Fruit fly (Drosophila melanogaster) whole organism, embryonic: ENCODE results near the gene mus302.

Experiments
- ATbp ChIP-seq: fragments of 200-800 bp; sonication (Bioruptor generic); optimal IDR thresholded peaks from 2 replicates; lab custom pipeline; 2017; ENCODE audit warnings: missing biosample characterization, mild to moderate bottlenecking, missing genetic modification characterization, missing genetic modification reagents
- Adf1 ChIP-seq: fragments of 200-800 bp; sonication (Bioruptor generic); IDR thresholded peaks from 2 replicates; pipeline ENCODE4 v1.3.6; 2022; ENCODE audit warnings: missing biosample characterization, missing genetic modification characterization
- CG1024 ChIP-seq: fragments of 200-800 bp; sonication (Bioruptor generic); IDR thresholded peaks from 2 replicates; pipeline ENCODE4 v1.3.6; 2022; ENCODE audit warnings: missing biosample characterization, missing genetic modification characterization
- CG10565 ChIP-seq: fragments of 200-800 bp; sonication (Bioruptor generic); optimal IDR thresholded peaks from 3 replicates; lab custom pipeline; 2016; ENCODE audit warnings: missing biosample characterization, mild to moderate bottlenecking, missing genetic modification characterization
- CG11696 ChIP-seq: fragments of 200-800 bp; sonication (Bioruptor generic); IDR thresholded peaks from 2 replicates; pipeline ENCODE4 v1.3.6; 2022; ENCODE audit warnings: missing biosample characterization, missing genetic modification characterization
- CG12299 ChIP-seq: fragments of 200-800 bp; sonication (Bioruptor generic); optimal IDR thresholded peaks from 2 replicates; lab custom pipeline; 2018; ENCODE audit warnings: missing biosample characterization, mild to moderate bottlenecking, missing genetic modification characterization
- CG12744 ChIP-seq: fragments of 200-800 bp; sonication (Bioruptor generic); optimal IDR thresholded peaks from 2 replicates; lab custom pipeline; 2016; ENCODE audit warnings: missing biosample characterization, missing genetic modification characterization
- CG13424 ChIP-seq: fragments of 200-800 bp; sonication (Bioruptor generic); optimal IDR thresholded peaks from 2 replicates; lab custom pipeline; 2019; ENCODE audit warnings: missing biosample characterization, mild to moderate bottlenecking, missing genetic modification characterization, moderate library complexity
- CG14441 ChIP-seq: fragments of 200-800 bp; sonication (Bioruptor generic); IDR thresholded peaks from 2 replicates; pipeline ENCODE4 v1.3.6; 2022; ENCODE audit warnings: missing biosample characterization, missing genetic modification characterization
- CG14710 ChIP-seq: fragments of 200-800 bp; sonication (Bioruptor generic); optimal IDR thresholded peaks from 3 replicates; lab custom pipeline; 2019; ENCODE audit warnings: missing biosample characterization, mild to moderate bottlenecking, missing genetic modification characterization, moderate library complexity
- CG1602 ChIP-seq: fragments of 200-800 bp; sonication (Bioruptor generic); optimal IDR thresholded peaks from 3 replicates; lab custom pipeline; 2016; ENCODE audit warnings: missing biosample characterization, missing genetic modification characterization
- CG1647 ChIP-seq: fragments of 200-800 bp; sonication (Bioruptor generic); optimal IDR thresholded peaks from 3 replicates; lab custom pipeline; 2016; ENCODE audit warnings: missing biosample characterization, missing genetic modification characterization
- CG17612 ChIP-seq: fragments of 200-800 bp; sonication (Bioruptor generic); IDR thresholded peaks from 2 replicates; pipeline ENCODE4 v1.3.6; 2022; ENCODE audit warnings: missing biosample characterization, missing genetic modification characterization
- CG2120 ChIP-seq: fragments of 200-800 bp; sonication (Bioruptor generic); optimal IDR thresholded peaks from 3 replicates; lab custom pipeline; 2016; ENCODE audit warnings: missing biosample characterization, missing genetic modification characterization
- CG2199 ChIP-seq: fragments of 200-800 bp; sonication (Bioruptor generic); IDR thresholded peaks from 3 replicates; pipeline ENCODE4 v1.3.6; 2022; ENCODE audit warnings: missing biosample characterization, missing genetic modification characterization
- CG2678 ChIP-seq: fragments of 200-800 bp; sonication (Bioruptor generic); optimal IDR thresholded peaks from 3 replicates; lab custom pipeline; 2019; ENCODE audit warnings: missing biosample characterization, mild to moderate bottlenecking, missing genetic modification characterization, moderate library complexity
- CG31441 ChIP-seq: fragments of 200-800 bp; sonication (Bioruptor generic); IDR thresholded peaks from 2 replicates; pipeline ENCODE4 v1.3.6; 2022; ENCODE audit warnings: missing biosample characterization, missing genetic modification characterization
- CG34224 ChIP-seq: fragments of 200-800 bp; sonication (Bioruptor generic); IDR thresholded peaks from 3 replicates; pipeline ENCODE4 v1.3.6; 2022; ENCODE audit warnings: missing biosample characterization, missing genetic modification characterization; ENCODE audit not compliant: partially characterized antibody
- CG4282 ChIP-seq: fragments of 200-800 bp; sonication (Bioruptor generic); optimal IDR thresholded peaks from 2 replicates; lab custom pipeline; 2016; ENCODE audit warnings: missing biosample characterization, missing genetic modification characterization
- CG4404 ChIP-seq: fragments of 200-800 bp; sonication (Bioruptor generic); IDR thresholded peaks from 2 replicates; pipeline ENCODE4 v1.3.6; 2022; ENCODE audit warnings: missing biosample characterization, missing genetic modification characterization
- CG6689 ChIP-seq: fragments of 200-800 bp; sonication (Bioruptor generic); IDR thresholded peaks from 2 replicates; pipeline ENCODE4 v1.3.6; 2022; ENCODE audit warnings: missing biosample characterization, missing genetic modification characterization
- CG6813 ChIP-seq: fragments of 200-800 bp; sonication (Bioruptor generic); optimal IDR thresholded peaks from 2 replicates; lab custom pipeline; 2017; ENCODE audit warnings: missing biosample characterization, missing genetic modification characterization, mild to moderate bottlenecking, moderate library complexity, missing genetic modification reagents
- CG7556 ChIP-seq: fragments of 200-800 bp; sonication (Bioruptor generic); optimal IDR thresholded peaks from 2 replicates; lab custom pipeline; 2017; ENCODE audit warnings: missing biosample characterization, mild to moderate bottlenecking, missing genetic modification characterization
- CG9876 ChIP-seq: fragments of 200-800 bp; sonication (Bioruptor generic); optimal IDR thresholded peaks from 2 replicates; lab custom pipeline; 2016; ENCODE audit warnings: missing biosample characterization, missing genetic modification characterization
- Dfd ChIP-seq, 2 experiments: fragments of >200 bp; optimal IDR thresholded peaks; 2 replicates each; lab custom pipeline; 2017; ENCODE audit warnings: missing biosample characterization in 2 of 2, missing genetic modification characterization in 2 of 2
- Drgx ChIP-seq: fragments of 200-800 bp; sonication (Bioruptor generic); IDR thresholded peaks from 2 replicates; pipeline ENCODE4 v1.3.6; 2022; ENCODE audit warnings: missing biosample characterization, missing genetic modification characterization
- Fer2 ChIP-seq: fragments of 200-800 bp; sonication (Bioruptor generic); optimal IDR thresholded peaks from 2 replicates; lab custom pipeline; 2018; ENCODE audit warnings: missing biosample characterization, mild to moderate bottlenecking, missing genetic modification characterization, moderate library complexity
- MBD-R2 ChIP-seq: fragments of 200-800 bp; sonication (Bioruptor generic); IDR thresholded peaks from 2 replicates; pipeline ENCODE4 v1.3.6; 2022; ENCODE audit warnings: missing biosample characterization, missing genetic modification characterization
- NC2β ChIP-seq: fragments of 200-800 bp; sonication (Bioruptor generic); optimal IDR thresholded peaks from 2 replicates; lab custom pipeline; 2016; ENCODE audit warnings: missing biosample characterization, missing genetic modification characterization
- Sox100B ChIP-seq: fragments of 200-800 bp; sonication (Bioruptor generic); optimal IDR thresholded peaks from 3 replicates; lab custom pipeline; 2018; ENCODE audit warnings: missing biosample characterization, mild to moderate bottlenecking, missing genetic modification characterization
- Sry-β ChIP-seq: fragments of 200-800 bp; sonication (Bioruptor generic); optimal IDR thresholded peaks from 2 replicates; lab custom pipeline; 2018; ENCODE audit warnings: missing biosample characterization, mild to moderate bottlenecking, missing genetic modification characterization, moderate library complexity
- bowl ChIP-seq: fragments of 200-800 bp; sonication (Bioruptor generic); IDR thresholded peaks from 2 replicates; pipeline ENCODE4 v1.3.6; 2022; ENCODE audit warnings: missing biosample characterization, missing genetic modification characterization
- cad ChIP-seq: fragments of >200 bp; optimal IDR thresholded peaks from 2 replicates; lab custom pipeline; 2017; ENCODE audit warnings: missing biosample characterization, missing genetic modification characterization
- cato ChIP-seq: fragments of 200-800 bp; sonication (Bioruptor generic); optimal IDR thresholded peaks from 2 replicates; lab custom pipeline; 2016; ENCODE audit warnings: missing biosample characterization, missing genetic modification characterization, borderline replicate concordance
- dati ChIP-seq: fragments of 200-800 bp; sonication (Bioruptor generic); IDR thresholded peaks from 2 replicates; pipeline ENCODE4 v1.3.6; 2022; ENCODE audit warnings: missing biosample characterization, missing genetic modification characterization
- ems ChIP-seq: fragments of 200-800 bp; sonication (Bioruptor generic); optimal IDR thresholded peaks from 3 replicates; lab custom pipeline; 2016; ENCODE audit warnings: missing biosample characterization, missing genetic modification characterization
- eve ChIP-seq, 2 experiments: fragments of >200 bp; optimal IDR thresholded peaks; 2 replicates each; lab custom pipeline; 2017; ENCODE audit warnings: missing biosample characterization in 2 of 2, missing genetic modification characterization in 2 of 2
- fu2 ChIP-seq: fragments of 200-800 bp; sonication (Bioruptor generic); optimal IDR thresholded peaks from 2 replicates; lab custom pipeline; 2016; ENCODE audit warnings: missing biosample characterization, missing genetic modification characterization
- gcm ChIP-seq: fragments of 200-800 bp; sonication (Bioruptor generic); optimal IDR thresholded peaks from 2 replicates; lab custom pipeline; 2019; ENCODE audit warnings: missing biosample characterization, mild to moderate bottlenecking, missing genetic modification characterization, moderate library complexity
- klu ChIP-seq: fragments of 200-800 bp; sonication (Bioruptor generic); IDR thresholded peaks from 2 replicates; pipeline ENCODE4 v1.3.6; 2022; ENCODE audit warnings: missing biosample characterization, missing genetic modification characterization
- lbe ChIP-seq: fragments of 200-800 bp; sonication (Bioruptor generic); optimal IDR thresholded peaks from 2 replicates; lab custom pipeline; 2016; ENCODE audit warnings: missing biosample characterization, mild to moderate bottlenecking, missing genetic modification characterization
- nerfin-1 ChIP-seq: fragments of 200-800 bp; sonication (Bioruptor generic); optimal IDR thresholded peaks from 3 replicates; lab custom pipeline; 2019; ENCODE audit warnings: missing biosample characterization, mild to moderate bottlenecking, missing genetic modification characterization, moderate library complexity
- org-1 ChIP-seq: fragments of 200-800 bp; sonication (Bioruptor generic); optimal IDR thresholded peaks from 2 replicates; lab custom pipeline; 2017; ENCODE audit warnings: missing biosample characterization, missing genetic modification characterization
- psq ChIP-seq: fragments of 200-800 bp; sonication (Bioruptor generic); optimal IDR thresholded peaks from 2 replicates; lab custom pipeline; 2017; ENCODE audit warnings: missing biosample characterization, missing genetic modification characterization
- salm ChIP-seq: fragments of 200-800 bp; sonication (Bioruptor generic); optimal IDR thresholded peaks from 2 replicates; lab custom pipeline; 2018; ENCODE audit warnings: missing biosample characterization, mild to moderate bottlenecking, missing genetic modification characterization
- scrt ChIP-seq: fragments of 200-800 bp; sonication (Bioruptor generic); optimal IDR thresholded peaks from 2 replicates; lab custom pipeline; 2018; ENCODE audit warnings: missing biosample characterization, mild to moderate bottlenecking, missing genetic modification characterization, moderate library complexity
- sqz ChIP-seq: fragments of 200-800 bp; sonication (Bioruptor generic); optimal IDR thresholded peaks from 3 replicates; lab custom pipeline; 2018; ENCODE audit warnings: missing biosample characterization, mild to moderate bottlenecking, missing genetic modification characterization

Gene mus302

DNA sequence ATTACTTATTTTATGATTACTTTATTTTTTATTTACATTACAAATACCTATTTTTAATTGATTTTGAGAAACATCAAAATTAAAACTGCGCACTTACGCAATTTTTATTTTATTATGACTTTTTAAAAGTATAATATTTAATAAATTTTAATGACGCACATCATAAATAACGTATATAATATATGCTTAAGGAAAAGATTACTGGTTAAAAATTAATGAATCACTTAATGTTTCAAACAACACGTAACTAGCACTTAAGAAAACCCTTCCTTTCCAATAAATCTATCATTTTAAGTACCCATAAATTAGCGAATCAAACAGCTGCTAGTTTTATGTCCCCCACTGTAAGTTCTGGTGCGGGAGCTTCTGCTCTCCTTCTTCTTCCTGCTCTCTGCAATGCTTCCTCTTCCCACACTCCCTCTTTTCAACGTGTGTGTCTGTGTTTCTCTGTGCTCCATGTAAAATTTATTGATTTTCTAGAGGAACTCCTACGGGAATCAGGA lies 27.3 kb upstream of the mus302 start (continued):
- TF ChIP-seq CG6689 (peak; percentile 61), CG2120 (GFP tag; lab: Kevin White, UChicago) (peak; percentile 42), Fer2 (tag; lab: Kevin White, UChicago) (peak; percentile 28), CG13424 (tag; lab: Kevin White, UChicago) (peak; percentile 80), scrt (GFP tag; lab: Kevin White, UChicago) (no peak), cato (no peak)

DNA sequence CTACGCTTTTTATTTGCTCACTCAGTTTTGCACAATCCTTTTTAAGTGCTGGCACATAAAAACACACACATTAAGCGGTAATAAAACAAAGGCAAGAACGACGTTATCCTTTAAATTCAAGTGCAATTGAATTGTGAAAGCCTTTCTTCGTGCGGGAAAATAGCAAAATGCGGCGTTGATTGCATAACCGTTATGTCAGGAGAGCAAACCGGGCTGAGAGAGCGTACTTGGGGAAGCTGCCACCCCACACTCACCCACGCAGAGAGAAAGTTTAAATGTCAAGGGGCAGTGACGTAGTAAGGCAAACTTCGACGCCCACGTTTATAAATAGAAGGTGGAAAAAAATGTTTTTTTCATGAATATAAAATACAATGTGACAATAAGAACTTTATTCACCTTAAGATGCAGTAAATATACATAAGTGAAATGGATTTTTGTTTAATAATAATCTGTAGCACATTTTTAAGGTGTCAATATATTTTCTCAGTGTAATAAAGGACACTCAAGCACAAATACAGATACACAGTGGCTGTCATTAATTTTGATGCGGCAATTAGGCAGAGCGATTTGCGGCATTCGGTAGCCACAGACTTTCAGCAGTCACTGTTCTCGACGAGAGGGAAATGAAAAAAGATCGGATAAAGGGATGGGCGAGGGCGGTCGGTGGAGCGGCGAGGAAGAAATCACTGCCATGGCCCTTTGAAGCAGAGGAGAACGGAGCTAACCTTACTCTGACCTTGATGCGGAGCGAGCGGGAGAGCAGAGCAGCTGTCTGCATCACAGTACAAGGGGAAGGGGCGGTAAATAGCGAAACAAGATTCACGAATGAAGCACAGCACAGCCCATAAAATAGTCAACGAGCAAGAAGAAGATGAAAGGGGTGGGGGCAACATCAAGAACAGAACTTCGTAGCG lies 26.5 kb upstream of the mus302 start:
- TF ChIP-seq CG14710 (peak; percentile 27), nerfin-1 (tag; lab: Kevin White, UChicago) (no peak), CG2199 (GFP tag; lab: Robert Waterston, UW) (no peak), sqz (no peak), CG12744 (GFP tag; lab: Kevin White, UChicago) (peak; percentile 9), CG4404 (no peak), scrt (GFP tag; lab: Kevin White, UChicago) (peak; percentile 52), CG2678 (tag; lab: Kevin White, UChicago) (peak; percentile 73), bowl (GFP tag; lab: Robert Waterston, UW) (no peak), CG9876 (no peak), Dfd (GFP tag; optimal IDR thresholded peaks at IDR 0.05; lab: Kevin White, UChicago) (no peak), klu (GFP tag; lab: Robert Waterston, UW) (no peak), Sry-β (no peak), fu2 (GFP tag; lab: Kevin White, UChicago) (peak; percentile 10), eve (GFP tag; optimal IDR thresholded peaks at IDR 0.05; lab: Kevin White, UChicago) (peak in 1 of 2 experiments; percentile 63), ems (no peak), lbe (GFP tag; lab: Kevin White, UChicago) (no peak), dati (GFP tag; lab: Robert Waterston, UW) (no peak), cad (GFP tag; lab: Kevin White, UChicago) (no peak), salm (no peak), gcm (GFP tag; lab: Kevin White, UChicago) (peak; percentile 13), CG1647 (GFP tag; lab: Kevin White, UChicago) (no peak), CG10565 (GFP tag; lab: Kevin White, UChicago) (no peak), CG34224 (GFP tag; lab: Robert Waterston, UW) (no peak), CG4282 (GFP tag; lab: Kevin White, UChicago) (no peak), CG11696 (GFP tag; lab: Robert Waterston, UW) (no peak), psq (GFP tag; lab: Kevin White, UChicago) (no peak), CG1024 (GFP tag; lab: Robert Waterston, UW) (no peak), Sox100B (GFP tag; lab: Kevin White, UChicago) (peak; percentile 29), CG6813 (peak; percentile 20), MBD-R2 (GFP tag; lab: Robert Waterston, UW) (no peak), Fer2 (tag; lab: Kevin White, UChicago) (no peak), CG1602 (peak; percentile 10), CG7556 (peak; percentile 70), ATbp (GFP tag; lab: Kevin White, UChicago) (peak; percentile 7), Drgx (GFP tag; lab: Robert Waterston, UW) (no peak; the same call in 1 of the 2 replicates), CG17612 (GFP tag; lab: Robert Waterston, UW) (no peak), CG13424 (tag; lab: Kevin White, UChicago) (peak; percentile 48), NC2β (GFP tag; lab: Kevin White, UChicago) (no peak), CG12299 (tag; lab: Kevin White, UChicago) (peak; percentile 34), CG31441 (GFP tag; lab: Robert Waterston, UW) (peak; percentile 21; the same call in 1 of the 2 replicates), Adf1 (GFP tag; lab: Robert Waterston, UW) (peak; percentile 23; the same call in 1 of the 2 replicates), org-1 (peak; percentile 4), CG14441 (GFP tag; lab: Robert Waterston, UW) (peak; percentile 31; the same call in 1 of the 2 replicates)
